Worm (Caenorhabditis elegans) whole organism, L4/young adult: ENCODE results near the gene B0410.3.

Experiments
- W03F9.2 ChIP-seq: fragments of 150-350 bp; optimal IDR thresholded peaks from 2 replicates; lab custom pipeline; 2014; ENCODE audit warnings: missing biosample characterization, missing genetic modification characterization
- dao-5 ChIP-seq: sonication (generic microtip); optimal IDR thresholded peaks from 2 replicates; lab custom pipeline; 2016; ENCODE audit warnings: missing genotype, missing genetic modification characterization, moderate library complexity, missing compliant biosample characterization
- him-1 ChIP-seq: sonication (generic microtip); optimal IDR thresholded peaks from 2 replicates; lab custom pipeline; 2016; ENCODE audit warnings: missing genotype, missing genetic modification reagents, missing genetic modification characterization, missing compliant biosample characterization

DNA sequence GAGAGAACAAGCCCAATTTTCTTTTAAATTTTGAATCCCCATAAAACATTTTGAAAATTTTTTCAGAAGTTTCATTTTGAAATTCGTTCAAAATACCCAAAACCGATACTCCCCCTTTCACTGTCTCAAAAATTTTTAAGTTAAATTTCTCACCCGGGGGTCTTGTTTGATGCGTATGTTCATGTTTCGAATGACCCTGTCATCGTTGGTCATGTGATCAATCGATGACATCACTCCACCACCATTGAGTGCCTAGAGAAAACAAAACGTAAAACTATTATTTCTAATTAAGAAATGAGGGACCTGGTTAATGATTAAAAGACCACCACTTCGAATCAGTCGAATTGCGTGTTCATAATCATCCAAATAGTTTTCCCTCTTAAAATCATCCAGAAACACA lies 32.9 kb downstream of the B0410.3 start:
- TF ChIP-seq W03F9.2 (tag; lab: Kevin White, UChicago) (no peak), dao-5 (no peak), him-1 (tag; lab: Kevin White, UChicago) (no peak)
